Worm (Caenorhabditis elegans) whole organism, young adult: ENCODE data around the gene F49C12.5.
A peak's percentile ranks its signal among the peaks of the same experiment; 100 is the strongest.
"Not testable (repeated sequence)": the region's sequence is repeated elsewhere in the genome, so short reads cannot be mapped to it uniquely, and the experiment has no call there.

Experiments used
- F49E8.2 ChIP-seq: sonication (generic microtip); optimal IDR thresholded peaks from 3 replicates; lab custom pipeline; 2017; ENCODE audit warnings: missing genetic modification characterization, mild to moderate bottlenecking, missing compliant biosample characterization, antibody characterized with exemption, moderate library complexity; ENCODE audit not compliant: insufficient read depth
- F57C9.4 ChIP-seq: sonication (generic microtip); optimal IDR thresholded peaks from 2 replicates; lab custom pipeline; 2017; ENCODE audit warnings: mild to moderate bottlenecking, missing genetic modification characterization, missing compliant biosample characterization
- Y67H2A.10 ChIP-seq: fragments of 200-800 bp; sonication (Bioruptor generic); conservative IDR thresholded peaks from 2 replicates; pipeline ENCODE4 v1.3.6; 2022; ENCODE audit warnings: missing genetic modification reagents, missing genetic modification characterization, missing compliant biosample characterization
- Y95B8A.8 ChIP-seq: fragments of 200-800 bp; sonication (Bioruptor generic); IDR thresholded peaks from 2 replicates; pipeline ENCODE4 v1.3.6; 2022; ENCODE audit warnings: missing genetic modification reagents, missing genetic modification characterization, missing compliant biosample characterization
- aptf-3 ChIP-seq: fragments of 200-800 bp; sonication (Bioruptor generic); IDR thresholded peaks from 2 replicates; pipeline ENCODE4 v1.3.6; 2022; ENCODE audit warnings: missing genetic modification characterization, missing compliant biosample characterization
- bed-1 ChIP-seq: fragments of 200-800 bp; sonication (Bioruptor generic); IDR thresholded peaks from 2 replicates; pipeline ENCODE4 v1.3.6; 2022; ENCODE audit warnings: missing genetic modification reagents, missing genetic modification characterization, missing compliant biosample characterization
- bed-2 ChIP-seq: fragments of 200-800 bp; sonication (Bioruptor generic); IDR thresholded peaks from 2 replicates; pipeline ENCODE4 v1.3.6; 2022; ENCODE audit warnings: missing genetic modification reagents, missing genetic modification characterization, missing compliant biosample characterization
- ceh-40 ChIP-seq: fragments of 200-800 bp; sonication (Bioruptor generic); IDR thresholded peaks from 2 replicates; pipeline ENCODE4 v1.3.6; 2022; ENCODE audit warnings: missing genetic modification characterization, missing compliant biosample characterization
- ceh-58 ChIP-seq: fragments of 200-800 bp; sonication (Bioruptor generic); IDR thresholded peaks from 2 replicates; pipeline ENCODE4 v1.3.6; 2022; ENCODE audit warnings: missing genetic modification characterization, missing compliant biosample characterization
- dpff-1 ChIP-seq: sonication (generic microtip); optimal IDR thresholded peaks from 2 replicates; lab custom pipeline; 2017; ENCODE audit warnings: mild to moderate bottlenecking, missing genetic modification characterization, missing compliant biosample characterization
- egrh-3 ChIP-seq: fragments of 200-800 bp; sonication (Bioruptor generic); IDR thresholded peaks from 2 replicates; pipeline ENCODE4 v1.3.6; 2022; ENCODE audit warnings: missing genetic modification reagents, missing genetic modification characterization, missing compliant biosample characterization
- ets-4 ChIP-seq: fragments of 200-800 bp; sonication (Bioruptor generic); optimal IDR thresholded peaks from 2 replicates; lab custom pipeline; 2018; ENCODE audit warnings: mild to moderate bottlenecking, missing genetic modification characterization, missing compliant biosample characterization
- hlh-12 ChIP-seq: sonication (generic microtip); optimal IDR thresholded peaks from 2 replicates; lab custom pipeline; 2016; ENCODE audit warnings: missing genetic modification characterization, missing compliant biosample characterization
- hrde-1 ChIP-seq: sonication (generic microtip); optimal IDR thresholded peaks from 2 replicates; lab custom pipeline; 2016; ENCODE audit warnings: missing genetic modification characterization, mild to moderate bottlenecking, missing compliant biosample characterization, moderate library complexity, missing genotype, missing genetic modification reagents, borderline replicate concordance
- lsy-27 ChIP-seq: sonication (generic microtip); optimal IDR thresholded peaks from 2 replicates; lab custom pipeline; 2017; ENCODE audit warnings: missing genetic modification characterization, mild to moderate bottlenecking, missing compliant biosample characterization, antibody characterized with exemption, missing genotype, borderline replicate concordance; ENCODE audit not compliant: insufficient read depth
- mes-4 ChIP-seq: sonication (generic microtip); optimal IDR thresholded peaks from 2 replicates; lab custom pipeline; 2016; ENCODE audit warnings: missing genotype, missing genetic modification characterization, missing compliant biosample characterization
- nfya-1 ChIP-seq: sonication (generic microtip); optimal IDR thresholded peaks from 2 replicates; lab custom pipeline; 2017; ENCODE audit warnings: antibody characterized with exemption, missing compliant biosample characterization, missing genetic modification characterization, borderline replicate concordance; ENCODE audit not compliant: insufficient read depth
- nhr-27 ChIP-seq: fragments of 200-800 bp; sonication (Bioruptor generic); optimal IDR thresholded peaks from 2 replicates; lab custom pipeline; 2018; ENCODE audit warnings: mild to moderate bottlenecking, missing genetic modification characterization, moderate library complexity, missing compliant biosample characterization
- nhr-80 ChIP-seq: sonication (generic microtip); optimal IDR thresholded peaks from 2 replicates; lab custom pipeline; 2016; ENCODE audit warnings: missing genetic modification characterization, missing compliant biosample characterization
- pbrm-1 ChIP-seq: fragments of 200-800 bp; sonication (Bioruptor generic); IDR thresholded peaks from 2 replicates; pipeline ENCODE4 v1.3.6; 2022; ENCODE audit warnings: missing genetic modification reagents, missing genetic modification characterization, missing compliant biosample characterization
- rcor-1 ChIP-seq: fragments of 200-800 bp; sonication (Bioruptor generic); IDR thresholded peaks from 2 replicates; pipeline ENCODE4 v1.3.6; 2022; ENCODE audit warnings: missing genetic modification reagents, missing genetic modification characterization, missing compliant biosample characterization
- rec-8 ChIP-seq, 2 experiments: sonication (generic microtip); optimal IDR thresholded peaks; 2 replicates each; lab custom pipeline; 2016; ENCODE audit warnings: mild to moderate bottlenecking in 2 of 2, missing genetic modification characterization in 2 of 2, missing genetic modification reagents in 2 of 2, missing genotype in 2 of 2, missing biosample characterization in 1 of 2, missing compliant biosample characterization in 1 of 2, moderate library complexity in 1 of 2
- snpc-1.1 ChIP-seq: sonication (generic microtip); optimal IDR thresholded peaks from 2 replicates; lab custom pipeline; 2017; ENCODE audit warnings: missing genetic modification characterization, mild to moderate bottlenecking, missing compliant biosample characterization, antibody characterized with exemption, moderate library complexity, missing genotype, missing genetic modification reagents; ENCODE audit not compliant: insufficient read depth
- sptf-2 ChIP-seq: fragments of 200-800 bp; sonication (Bioruptor generic); optimal IDR thresholded peaks from 2 replicates; lab custom pipeline; 2018; ENCODE audit warnings: mild to moderate bottlenecking, missing genetic modification characterization, missing compliant biosample characterization
- tbx-9 ChIP-seq: sonication (generic microtip); optimal IDR thresholded peaks from 2 replicates; lab custom pipeline; 2016; ENCODE audit warnings: borderline replicate concordance, missing genetic modification characterization, inconsistent platforms, missing compliant biosample characterization
- unc-62 ChIP-seq: fragments of 150-350 bp; optimal IDR thresholded peaks from 2 replicates; lab custom pipeline; 2014; ENCODE audit warnings: missing biosample characterization, missing genetic modification reagents, missing genetic modification characterization
- xnd-1 ChIP-seq: sonication (generic microtip); optimal IDR thresholded peaks from 2 replicates; lab custom pipeline; 2016; ENCODE audit warnings: missing genotype, missing genetic modification reagents, missing genetic modification characterization, missing compliant biosample characterization
- zfh-2 ChIP-seq: fragments of 200-800 bp; sonication (Bioruptor generic); conservative IDR thresholded peaks from 2 replicates; pipeline ENCODE4 v1.3.6; 2022; ENCODE audit warnings: missing genetic modification reagents, missing genetic modification characterization, missing compliant biosample characterization
- ztf-28 ChIP-seq: fragments of 200-800 bp; sonication (Bioruptor generic); IDR thresholded peaks from 2 replicates; pipeline ENCODE4 v1.3.6; 2022; ENCODE audit warnings: missing genetic modification reagents, missing genetic modification characterization, missing compliant biosample characterization

F49C12.5 gene

DNA sequence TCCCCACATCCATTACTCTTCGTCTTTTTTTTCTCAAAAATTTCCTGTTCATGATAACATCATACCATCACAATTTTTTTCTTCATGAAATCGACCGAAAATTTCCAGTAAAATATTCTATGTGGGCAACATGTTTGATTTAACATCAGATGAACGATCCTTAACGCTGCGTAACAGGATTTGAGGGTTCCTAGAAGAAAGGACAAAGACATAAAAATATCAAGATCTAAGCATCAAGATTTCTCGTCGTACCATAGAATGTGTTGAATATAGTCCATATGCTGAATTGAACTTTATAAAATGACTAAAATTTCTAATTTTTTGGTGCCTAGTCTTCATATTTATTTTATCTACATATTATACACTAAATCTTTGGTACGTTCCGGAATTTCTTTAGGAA is 4.6 kb upstream of the F49C12.5 start, which contains the start of gene F49C12.3:
F49C12.3 (plus strand) TSS at position 301 of the 400 bp plus-strand sequence.
- TF ChIP-seq egrh-3 (no peak), hlh-12 (no peak), ceh-40 (GFP tag; lab: Robert Waterston, UW) (no peak), xnd-1 (tag; lab: Kevin White, UChicago) (no peak), aptf-3 (GFP tag; lab: Robert Waterston, UW) (no peak), pbrm-1 (no peak), snpc-1.1 (tag; lab: Kevin White, UChicago) (no peak), Y95B8A.8 (no peak), ceh-58 (GFP tag; lab: Robert Waterston, UW) (no peak), hrde-1 (tag; lab: Kevin White, UChicago) (no peak)

DNA sequence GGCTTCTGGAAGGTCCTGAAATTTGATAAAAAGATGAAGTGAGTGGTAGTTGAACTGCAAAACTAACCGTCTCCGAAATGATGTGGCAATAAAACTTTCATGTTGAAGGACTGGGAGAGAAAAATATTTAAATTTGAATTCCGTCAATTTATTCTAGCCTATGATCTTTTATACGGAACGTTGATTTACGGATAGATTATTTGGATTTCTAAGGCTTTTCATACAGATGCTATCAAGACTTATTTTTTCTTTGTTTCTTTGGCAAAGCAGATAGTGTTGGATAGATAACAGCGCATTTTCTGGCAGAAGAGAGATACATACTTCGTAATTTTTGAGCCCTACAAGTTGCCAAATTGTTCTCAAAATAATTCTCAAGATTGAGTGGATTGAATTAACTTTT is 723 bp upstream of the F49C12.5 start, which contains the start of gene F49C12.4:
F49C12.4 (minus strand) TSS at position 101 of the 400 bp plus-strand sequence.
- no peak for TF ChIP-seq F49E8.2 (tag; lab: Kevin White, UChicago)
- no peak for TF ChIP-seq nhr-27 (tag; lab: Kevin White, UChicago)
- TF ChIP-seq unc-62, result no peak
- no peak for TF ChIP-seq ztf-28 (GFP tag; lab: Robert Waterston, UW)
- no peak for TF ChIP-seq sptf-2 (GFP tag; lab: Kevin White, UChicago)
- no peak for TF ChIP-seq bed-1
- TF ChIP-seq nfya-1 (tag; lab: Kevin White, UChicago), result no peak
- no peak for TF ChIP-seq rec-8 (tag; optimal IDR thresholded peaks at IDR 0.05; lab: Kevin White, UChicago)
- TF ChIP-seq Y67H2A.10, result no peak
- no peak for TF ChIP-seq tbx-9 (tag; lab: Kevin White, UChicago)
- no peak for TF ChIP-seq mes-4 (tag; lab: Kevin White, UChicago)

DNA sequence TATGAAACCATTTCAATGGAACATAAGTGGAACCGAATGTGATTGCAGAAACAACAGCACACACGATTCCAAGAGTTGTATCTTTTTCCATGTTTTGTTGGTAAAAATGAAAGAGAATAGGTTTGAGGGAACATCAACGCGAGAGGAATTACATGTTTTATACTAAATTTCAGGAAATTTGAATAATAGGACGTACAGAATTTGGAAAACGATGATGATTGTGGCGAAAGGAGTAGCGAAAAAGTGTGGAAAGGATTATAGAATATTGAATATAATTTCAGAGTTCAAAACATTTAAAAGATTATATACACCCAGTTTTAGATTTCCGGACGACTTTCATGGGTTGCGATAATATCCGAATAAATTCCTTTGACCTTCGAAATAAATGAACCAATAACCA is 4.3 kb downstream of the F49C12.5 start, which contains the start of gene F49C12.6:
F49C12.6 (minus strand) TSS at position 101 of the 400 bp plus-strand sequence.
- TF ChIP-seq bed-2 (GFP tag; lab: Robert Waterston, UW), result no peak

DNA sequence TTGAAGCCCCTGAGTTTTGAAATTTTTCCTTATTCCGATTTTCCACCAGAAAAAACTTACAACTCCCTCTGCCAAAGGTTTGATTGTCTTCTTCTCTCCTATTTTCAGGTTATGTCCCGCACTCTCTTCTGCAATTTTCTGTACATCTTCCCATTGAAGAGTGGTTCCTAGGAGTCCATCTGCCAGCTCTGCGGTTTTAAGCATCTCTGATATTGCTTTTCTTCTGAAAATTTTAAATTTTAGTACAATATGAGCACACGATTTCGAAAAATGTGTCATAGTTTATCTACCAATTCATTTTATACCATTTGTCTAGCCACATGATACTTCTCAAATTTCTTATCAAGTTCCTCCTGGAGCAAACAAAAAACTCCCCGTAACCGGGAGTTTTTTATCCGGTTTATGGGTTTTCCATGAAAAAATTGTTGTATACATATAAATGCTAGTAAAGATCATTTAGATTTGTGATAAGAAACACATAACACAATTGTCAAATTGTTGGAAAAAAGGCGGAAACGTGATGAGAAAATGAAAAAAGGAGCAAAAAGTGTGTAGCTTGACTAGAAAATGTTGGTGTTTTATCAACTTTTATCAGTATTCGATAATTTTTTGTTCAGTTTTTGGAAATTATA is 6.3 kb downstream of the F49C12.5 start:
- TF ChIP-seq ets-4 (GFP tag; lab: Kevin White, UChicago), result peak; percentile 45
- TF ChIP-seq sptf-2 (GFP tag; lab: Kevin White, UChicago), result no peak
- no peak for TF ChIP-seq lsy-27 (tag; lab: Kevin White, UChicago)
- no peak for TF ChIP-seq rcor-1
- TF ChIP-seq nhr-80, result peak; percentile 73
- no peak for TF ChIP-seq dpff-1 (tag; lab: Kevin White, UChicago)

DNA sequence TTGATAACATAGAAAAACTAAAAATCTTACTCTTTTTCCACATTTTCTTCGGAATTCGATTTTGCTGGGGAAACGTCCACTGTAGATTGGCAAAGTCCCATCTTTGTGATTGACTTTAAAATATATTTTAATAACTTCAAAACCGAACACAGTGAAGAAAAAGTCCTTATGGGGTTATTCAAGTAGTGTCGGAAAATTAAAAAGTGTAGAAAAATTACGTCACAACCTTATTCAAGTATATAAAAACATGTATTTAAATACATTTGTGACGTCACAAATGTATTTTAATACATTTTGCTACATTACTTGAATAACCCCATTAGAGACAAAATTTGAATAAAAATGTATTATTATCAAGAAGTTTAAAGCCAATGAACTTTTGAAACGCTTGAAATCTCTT is 8.1 kb downstream of the F49C12.5 start, which contains the start of gene F49C12.7:
F49C12.7 (minus strand) TSS at position 101 of the 400 bp plus-strand sequence.
- not testable (repeated sequence) for TF ChIP-seq F57C9.4 (tag; lab: Kevin White, UChicago); nhr-27 (tag; lab: Kevin White, UChicago); zfh-2 (GFP tag; lab: Robert Waterston, UW)
